Fruit fly (Drosophila melanogaster): ENCODE data around the gene CG42718.

dm6 chr3L:16275391-16276017 is 45.6 kb downstream of the CG42718 start:
- TF ChIP-seq tj (GFP tag; optimal IDR thresholded peaks at IDR 0.05): no peak
- no peak for TF ChIP-seq Hr96 (GFP tag; optimal IDR thresholded peaks at IDR 0.05)
- TF ChIP-seq Crg-1 (GFP tag; optimal IDR thresholded peaks at IDR 0.05): no peak
- no peak for TF ChIP-seq CG7101 (tag; optimal IDR thresholded peaks at IDR 0.05)
- TF ChIP-seq toe (GFP tag; optimal IDR thresholded peaks at IDR 0.05): no peak
- TF ChIP-seq CG5204 (GFP tag; optimal IDR thresholded peaks at IDR 0.05): no peak
- TF ChIP-seq Mnt (GFP tag; optimal IDR thresholded peaks at IDR 0.05): no peak
- TF ChIP-seq cic (GFP tag; optimal IDR thresholded peaks at IDR 0.05): no peak
- TF ChIP-seq bab1 (GFP tag; optimal IDR thresholded peaks at IDR 0.05): no peak
- TF ChIP-seq CG12768 (GFP tag; optimal IDR thresholded peaks at IDR 0.05): no peak

Measured in whole organism, adult.